Fruit fly (Drosophila melanogaster) S2 (cell line): ENCODE measurements around the gene CG7304.

Experiments used
- CG8478 ChIP-seq: fragments of >200 bp; optimal IDR thresholded peaks from 2 replicates; lab custom pipeline; 2018
- CTCF ChIP-seq, 2 experiments: fragments of >200 bp; optimal IDR thresholded peaks; 2 replicates each; lab custom pipeline; 2018

dm6 chr3L:15660915-15661314 is 18.6 kb upstream of the CG7304 start, which contains the start of the genes Eig71Ej and Eig71Ek:
- TF ChIP-seq CTCF (optimal IDR thresholded peaks at IDR 0.05; lab: Kevin White, UChicago) (no peak), CG8478 (lab: Kevin White, UChicago) (no peak)
